Fruit fly (Drosophila melanogaster): ENCODE data around the gene Pdp.

Pdp gene

DNA sequence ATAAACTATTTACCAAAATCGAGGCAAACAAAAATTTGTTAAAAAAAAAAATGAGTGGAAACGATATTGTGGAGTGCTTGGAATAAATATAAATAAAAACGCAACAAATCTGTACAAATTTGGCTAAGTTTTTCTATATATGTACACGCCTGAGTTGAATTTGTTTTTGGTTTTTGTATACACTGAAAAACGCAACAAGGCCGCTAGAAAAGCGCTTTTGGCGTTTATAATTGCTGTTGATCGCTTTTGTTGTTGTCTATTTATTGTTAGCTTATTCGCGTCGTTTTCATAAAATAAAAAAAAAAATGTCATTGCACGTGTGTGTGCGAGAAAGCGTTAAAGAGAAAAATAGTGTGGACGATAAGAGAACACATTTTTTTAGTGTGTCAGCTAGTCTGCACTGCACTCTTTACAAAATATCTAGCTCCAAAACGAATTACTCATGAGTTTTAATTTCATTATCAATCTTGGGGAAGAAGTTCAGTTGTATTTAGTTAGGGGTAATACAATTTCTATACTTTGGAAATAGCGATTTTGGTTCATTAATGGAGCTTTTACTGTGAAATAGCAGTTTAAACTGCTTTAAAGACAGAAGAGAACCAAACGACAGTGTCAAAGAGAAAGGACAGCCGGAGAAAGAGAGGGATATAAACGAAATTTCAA lies 38.9 kb downstream of the Pdp start:
- TF ChIP-seq pan (optimal IDR thresholded peaks at IDR 0.05) (no peak), Dll (optimal IDR thresholded peaks at IDR 0.05) (no peak), CG8478 (optimal IDR thresholded peaks at IDR 0.05) (no peak)

DNA sequence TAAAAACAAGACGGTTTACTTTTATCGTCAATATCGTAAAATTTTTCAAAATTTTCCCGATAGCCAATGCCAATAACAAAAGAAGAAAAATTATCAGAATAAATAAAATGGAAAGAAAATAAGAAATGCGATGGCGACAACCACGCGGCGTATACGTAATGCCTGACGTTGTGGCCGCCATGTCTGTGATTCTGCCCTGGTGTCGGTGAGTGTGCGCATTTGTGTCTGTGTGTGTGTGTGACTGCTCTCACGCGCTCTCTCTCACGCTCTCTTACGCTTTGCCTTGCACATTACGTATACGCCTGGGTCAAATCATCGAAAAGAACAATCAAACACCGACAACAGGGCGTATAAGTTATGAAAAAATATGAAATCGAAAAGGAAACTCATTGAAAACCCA lies 39.6 kb downstream of the Pdp start:
- TF ChIP-seq Dll (optimal IDR thresholded peaks at IDR 0.05) (peak; percentile 75), CG8478 (optimal IDR thresholded peaks at IDR 0.05) (no peak)

DNA sequence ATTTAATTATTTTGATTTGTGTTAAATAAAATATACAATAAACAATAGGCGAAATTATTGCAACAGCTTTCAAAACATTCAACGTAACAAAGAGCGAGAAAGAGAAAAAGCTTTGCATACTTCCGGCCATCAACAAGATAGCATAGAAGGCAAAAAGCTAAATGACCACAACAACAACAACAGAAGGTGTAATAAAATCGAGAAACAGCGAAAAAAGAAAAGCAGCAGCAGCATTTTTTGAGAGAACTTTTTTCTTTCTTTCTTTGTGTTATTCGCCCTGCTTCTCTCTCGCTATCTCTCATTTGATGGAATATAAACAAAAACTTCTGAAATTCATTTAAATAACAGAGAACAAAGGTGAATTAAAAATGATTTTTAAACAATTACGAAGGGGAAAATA lies 40.2 kb downstream of the Pdp start:
- TF ChIP-seq EcR (GFP tag; optimal IDR thresholded peaks at IDR 0.05) (no peak), CG8478 (optimal IDR thresholded peaks at IDR 0.05) (no peak), usp (GFP tag; optimal IDR thresholded peaks at IDR 0.05) (no peak), pan (optimal IDR thresholded peaks at IDR 0.05) (no peak), psq (optimal IDR thresholded peaks at IDR 0.05) (no peak), Dll (optimal IDR thresholded peaks at IDR 0.05) (no peak)

DNA sequence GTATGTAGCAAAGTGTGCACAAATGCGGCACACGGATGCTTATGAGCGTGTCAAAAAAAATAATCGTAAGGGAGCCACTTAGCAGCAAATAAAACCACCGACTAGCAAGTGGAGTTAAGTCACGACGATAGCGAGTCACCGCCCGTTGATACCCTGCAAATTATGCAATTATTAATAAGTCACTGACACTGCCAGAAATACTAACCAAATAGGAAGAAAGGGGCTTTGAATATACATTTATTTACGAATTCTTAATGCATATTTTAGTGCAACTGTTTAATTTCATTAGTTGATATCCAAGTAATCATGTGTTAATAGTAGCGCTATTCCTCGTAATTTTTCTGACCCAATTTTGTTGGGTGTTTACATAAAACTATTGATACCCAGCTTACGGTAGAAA lies 41.0 kb downstream of the Pdp start:
- no peak for TF ChIP-seq EcR (GFP tag; optimal IDR thresholded peaks at IDR 0.05)
- TF ChIP-seq psq (optimal IDR thresholded peaks at IDR 0.05): no peak
- no peak for TF ChIP-seq usp (GFP tag; optimal IDR thresholded peaks at IDR 0.05)
- TF ChIP-seq CG8478 (optimal IDR thresholded peaks at IDR 0.05): no peak

DNA sequence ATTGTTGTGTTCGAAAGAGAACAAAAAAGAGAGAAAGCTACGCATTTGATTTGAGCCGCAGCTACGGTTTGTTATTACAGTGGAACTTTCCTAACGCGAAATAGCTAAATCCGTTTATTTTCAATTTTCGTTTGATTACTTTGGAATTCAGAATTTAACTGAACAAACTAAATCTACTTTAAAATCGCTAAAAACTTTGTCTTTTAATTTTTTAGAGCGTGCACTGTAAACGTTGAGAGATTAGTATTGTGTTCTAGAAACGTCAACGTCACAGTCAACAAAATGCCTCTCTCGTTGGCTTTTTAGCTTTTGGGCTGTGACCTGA lies 41.7 kb downstream of the Pdp start:
- no peak for TF ChIP-seq psq (optimal IDR thresholded peaks at IDR 0.05)
- TF ChIP-seq usp (GFP tag; optimal IDR thresholded peaks at IDR 0.05): no peak
- TF ChIP-seq Dll (optimal IDR thresholded peaks at IDR 0.05): no peak
- no peak for TF ChIP-seq EcR (GFP tag; optimal IDR thresholded peaks at IDR 0.05)
- no peak for TF ChIP-seq pan (optimal IDR thresholded peaks at IDR 0.05)
- no peak for TF ChIP-seq CG8478 (optimal IDR thresholded peaks at IDR 0.05)

DNA sequence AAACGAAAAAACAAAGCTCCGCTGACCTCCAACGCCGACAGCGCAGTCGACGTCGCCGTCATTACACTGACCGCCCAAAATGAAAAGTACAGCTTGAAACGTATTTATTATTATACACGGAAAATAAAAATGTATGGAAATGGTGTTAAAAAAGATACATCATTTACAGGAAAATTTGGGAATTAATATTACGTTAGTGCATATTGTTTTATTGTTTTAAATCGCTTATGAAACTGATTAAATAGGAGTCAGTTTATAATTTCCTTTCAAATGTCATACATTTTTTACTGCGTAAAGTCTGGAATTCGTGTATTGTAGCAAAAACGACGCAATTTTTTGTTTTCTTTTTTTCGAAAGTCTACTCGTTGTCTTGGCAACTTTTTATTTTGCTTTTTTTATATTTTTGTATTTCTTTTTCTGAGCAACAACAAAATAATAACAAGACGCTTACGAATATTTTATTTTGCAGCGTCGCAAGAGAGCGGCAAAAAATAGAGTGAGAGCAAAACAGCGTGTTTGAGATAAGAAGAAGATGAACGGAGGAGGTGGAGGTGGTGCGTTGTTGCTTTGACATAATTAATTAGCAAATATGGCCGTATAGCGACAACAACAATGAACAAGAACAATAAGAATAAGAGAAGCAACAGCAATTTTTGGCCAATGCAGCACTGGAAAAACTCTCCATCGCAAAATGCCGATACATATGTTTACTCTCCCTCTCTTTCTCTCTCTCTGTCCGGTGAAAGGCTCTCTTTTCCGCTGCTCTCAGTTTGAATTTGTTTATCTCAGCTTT lies 42.3 kb downstream of the Pdp start:
- TF ChIP-seq EcR (GFP tag; optimal IDR thresholded peaks at IDR 0.05) (no peak), Dll (optimal IDR thresholded peaks at IDR 0.05) (peak; percentile 54)

DNA sequence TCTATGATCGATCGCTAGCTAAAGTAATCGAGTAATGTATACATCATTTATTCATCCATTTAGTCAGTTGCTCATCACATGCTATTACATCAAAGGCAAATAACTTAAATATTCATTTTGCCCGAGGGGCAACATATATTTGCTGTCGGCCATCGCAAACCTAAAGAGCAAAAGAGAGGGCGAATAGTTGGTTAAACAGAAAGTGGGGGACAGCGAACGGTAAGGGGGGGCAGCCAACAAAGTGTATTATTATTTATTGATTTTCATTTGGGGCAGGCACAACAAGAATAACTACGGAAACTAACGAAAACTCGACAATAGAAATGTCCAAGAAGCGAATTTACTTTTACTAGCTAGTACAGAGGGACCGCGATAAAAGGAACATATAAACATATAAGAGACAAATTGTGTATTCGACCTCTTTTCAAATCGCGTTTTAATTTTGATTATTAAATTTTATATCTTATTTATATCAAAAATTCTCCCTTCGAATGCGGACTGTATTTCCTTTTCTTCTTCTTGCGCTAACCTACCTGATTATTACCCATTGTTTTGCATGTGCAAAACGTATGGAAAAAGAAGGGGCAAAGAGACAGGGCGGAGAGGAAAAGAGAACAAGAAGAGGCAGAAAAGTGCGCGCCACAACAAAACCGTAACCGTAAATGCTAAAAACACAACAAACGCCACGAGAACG lies 43.1 kb downstream of the Pdp start:
- TF ChIP-seq Dll (optimal IDR thresholded peaks at IDR 0.05) (no peak), psq (optimal IDR thresholded peaks at IDR 0.05) (no peak), pan (optimal IDR thresholded peaks at IDR 0.05) (no peak)

DNA sequence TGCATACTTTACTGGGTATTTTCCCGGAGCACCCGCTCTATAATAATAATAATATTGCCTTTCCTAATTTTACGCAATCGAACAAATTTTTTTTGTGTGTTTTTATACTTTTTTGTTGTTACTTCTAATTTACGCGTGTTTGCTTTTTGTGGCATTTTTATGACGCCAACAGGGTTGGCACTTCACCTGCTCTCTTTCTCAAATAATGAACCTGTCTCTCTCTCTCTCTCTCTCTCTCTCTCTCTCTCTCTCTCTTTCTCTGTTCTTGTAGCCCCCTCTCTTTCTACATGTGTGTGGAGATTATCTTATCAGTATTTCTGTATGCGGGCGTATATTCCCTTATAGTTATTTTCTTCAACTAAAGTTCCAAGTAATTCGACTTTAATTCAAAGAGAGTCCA lies 43.8 kb downstream of the Pdp start:
- no peak for TF ChIP-seq EcR (GFP tag; optimal IDR thresholded peaks at IDR 0.05)
- TF ChIP-seq pan (optimal IDR thresholded peaks at IDR 0.05): no peak
- no peak for TF ChIP-seq psq (optimal IDR thresholded peaks at IDR 0.05)
- no peak for TF ChIP-seq usp (GFP tag; optimal IDR thresholded peaks at IDR 0.05)

DNA sequence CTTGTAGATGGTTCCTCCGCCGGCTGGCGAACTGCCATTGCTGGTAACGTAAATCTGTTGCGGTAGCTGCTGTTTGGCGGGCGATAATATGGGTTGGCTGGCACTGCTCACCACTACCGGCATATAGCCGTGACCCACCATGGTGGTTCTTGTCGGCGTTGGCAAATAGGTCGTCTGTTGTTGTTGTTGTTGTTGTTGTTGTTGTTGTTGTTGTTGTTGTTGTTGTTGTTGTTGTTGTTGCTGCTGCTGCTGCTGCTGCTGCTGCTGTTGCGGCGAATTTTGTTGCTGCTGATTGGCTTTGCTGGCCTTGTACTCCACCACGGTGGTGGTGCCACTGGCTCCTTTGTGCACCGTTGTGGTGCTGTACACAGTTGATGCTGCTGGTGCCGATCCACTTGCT lies 45.6 kb downstream of the Pdp start:
- TF ChIP-seq pan (optimal IDR thresholded peaks at IDR 0.05) (no peak), CG8478 (optimal IDR thresholded peaks at IDR 0.05) (no peak), psq (optimal IDR thresholded peaks at IDR 0.05) (no peak), Dll (optimal IDR thresholded peaks at IDR 0.05) (no peak), usp (GFP tag; optimal IDR thresholded peaks at IDR 0.05) (no peak), EcR (GFP tag; optimal IDR thresholded peaks at IDR 0.05) (no peak)

DNA sequence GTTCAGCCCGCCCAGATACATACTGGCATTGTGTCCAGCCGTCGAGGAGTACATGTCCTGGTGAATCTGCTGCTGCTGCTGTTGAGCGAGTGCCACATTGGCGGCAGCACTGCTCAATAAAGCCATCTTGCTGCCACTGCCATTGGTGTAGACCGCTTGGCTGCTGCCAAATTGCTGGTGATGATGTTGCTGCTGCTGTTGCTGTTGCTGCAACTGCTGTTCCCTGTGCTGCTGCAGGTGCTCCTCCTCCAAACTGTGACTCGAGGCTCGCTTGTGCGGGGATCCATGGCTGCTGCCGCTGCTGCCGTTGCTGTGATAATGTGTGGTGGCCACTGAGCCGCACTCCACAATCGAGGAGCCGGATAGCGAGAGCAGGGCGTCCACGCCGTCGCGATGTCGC lies 48.4 kb downstream of the Pdp start:
- no peak for TF ChIP-seq Dll (optimal IDR thresholded peaks at IDR 0.05)
- no peak for TF ChIP-seq usp (GFP tag; optimal IDR thresholded peaks at IDR 0.05)
- TF ChIP-seq CG8478 (optimal IDR thresholded peaks at IDR 0.05): no peak
- TF ChIP-seq pan (optimal IDR thresholded peaks at IDR 0.05): no peak
- no peak for TF ChIP-seq EcR (GFP tag; optimal IDR thresholded peaks at IDR 0.05)
- no peak for TF ChIP-seq psq (optimal IDR thresholded peaks at IDR 0.05)
